Fruit fly (Drosophila melanogaster) whole organism, pupa: ENCODE measurements around the gene heix.
A peak's percentile ranks its signal among the peaks of the same experiment; 100 is the strongest.

Source experiments
- CG10348 ChIP-seq: fragments of 200-800 bp; sonication (Bioruptor generic); IDR thresholded peaks from 2 replicates; pipeline ENCODE4 v1.3.6; 2022; ENCODE audit warnings: missing biosample characterization, missing genetic modification characterization
- CG12605 ChIP-seq: fragments of 200-800 bp; sonication (Bioruptor generic); IDR thresholded peaks from 2 replicates; pipeline ENCODE4 v1.3.6; 2022; ENCODE audit warnings: missing biosample characterization, missing genetic modification characterization
- CG13204 ChIP-seq: fragments of 200-800 bp; sonication (Bioruptor generic); optimal IDR thresholded peaks from 2 replicates; lab custom pipeline; 2018; ENCODE audit warnings: missing biosample characterization, mild to moderate bottlenecking, missing genetic modification characterization, moderate library complexity
- CG14655 ChIP-seq: fragments of 200-800 bp; sonication (Bioruptor generic); optimal IDR thresholded peaks from 3 replicates; lab custom pipeline; 2017; ENCODE audit warnings: mild to moderate bottlenecking, missing biosample characterization, missing genetic modification reagents, missing genetic modification characterization
- CG15710 ChIP-seq: fragments of 200-800 bp; sonication (Bioruptor generic); optimal IDR thresholded peaks from 2 replicates; lab custom pipeline; 2018; ENCODE audit warnings: missing biosample characterization, mild to moderate bottlenecking, missing genetic modification characterization, moderate library complexity
- CG17806 ChIP-seq: fragments of 200-800 bp; sonication (Bioruptor generic); optimal IDR thresholded peaks from 2 replicates; lab custom pipeline; 2018; ENCODE audit warnings: missing biosample characterization, mild to moderate bottlenecking, missing genetic modification characterization, moderate library complexity
- CG32121 ChIP-seq: fragments of 200-800 bp; sonication (Bioruptor generic); IDR thresholded peaks from 2 replicates; pipeline ENCODE4 v1.3.6; 2022; ENCODE audit warnings: missing biosample characterization, missing genetic modification characterization
- CG34367 ChIP-seq: fragments of 200-800 bp; sonication (Bioruptor generic); optimal IDR thresholded peaks from 2 replicates; lab custom pipeline; 2018; ENCODE audit warnings: missing biosample characterization, mild to moderate bottlenecking, missing genetic modification characterization
- CG4496 ChIP-seq: fragments of 200-800 bp; sonication (Bioruptor generic); IDR thresholded peaks from 3 replicates; pipeline ENCODE4 v1.3.6; 2022; ENCODE audit warnings: missing biosample characterization, missing genetic modification characterization
- CG8159 ChIP-seq: fragments of 200-800 bp; sonication (Bioruptor generic); optimal IDR thresholded peaks from 3 replicates; lab custom pipeline; 2018; ENCODE audit warnings: missing biosample characterization, mild to moderate bottlenecking, missing genetic modification characterization, moderate library complexity
- CG8301 ChIP-seq: fragments of 200-800 bp; sonication (Bioruptor generic); optimal IDR thresholded peaks from 2 replicates; lab custom pipeline; 2018; ENCODE audit warnings: missing biosample characterization, mild to moderate bottlenecking, missing genetic modification characterization
- CG9948 ChIP-seq: fragments of 200-800 bp; sonication (Bioruptor generic); optimal IDR thresholded peaks from 2 replicates; lab custom pipeline; 2018; ENCODE audit warnings: missing biosample characterization, mild to moderate bottlenecking, missing genetic modification characterization, moderate library complexity
- D1 ChIP-seq: fragments of 200-800 bp; sonication (Bioruptor generic); optimal IDR thresholded peaks from 2 replicates; lab custom pipeline; 2018; ENCODE audit warnings: missing biosample characterization, mild to moderate bottlenecking, missing genetic modification characterization, moderate library complexity
- EcR ChIP-seq: fragments of 200-800 bp; sonication (Bioruptor generic); optimal IDR thresholded peaks from 3 replicates; lab custom pipeline; 2019; ENCODE audit warnings: missing biosample characterization, missing genetic modification characterization, mild to moderate bottlenecking, moderate library complexity, missing genetic modification reagents
- Ets98B ChIP-seq: fragments of 200-800 bp; sonication (Bioruptor generic); IDR thresholded peaks from 2 replicates; pipeline ENCODE4 v1.3.6; 2022; ENCODE audit warnings: missing biosample characterization, missing genetic modification characterization
- Pif1A ChIP-seq: fragments of 200-800 bp; sonication (Bioruptor generic); optimal IDR thresholded peaks from 3 replicates; lab custom pipeline; 2016; ENCODE audit warnings: missing biosample characterization, missing genetic modification characterization
- Pif1B ChIP-seq: fragments of 200-800 bp; sonication (Bioruptor generic); optimal IDR thresholded peaks from 3 replicates; lab custom pipeline; 2016; ENCODE audit warnings: missing biosample characterization, missing genetic modification characterization
- Snoo ChIP-seq: fragments of 200-800 bp; sonication (Bioruptor generic); optimal IDR thresholded peaks from 3 replicates; lab custom pipeline; 2017; ENCODE audit warnings: missing biosample characterization, mild to moderate bottlenecking, missing genetic modification characterization, inconsistent platforms
- fd96Ca ChIP-seq: fragments of 200-800 bp; sonication (Bioruptor generic); IDR thresholded peaks from 3 replicates; pipeline ENCODE4 v1.3.6; 2022; ENCODE audit warnings: missing biosample characterization, missing genetic modification characterization
- gl ChIP-seq: fragments of 200-800 bp; sonication (Bioruptor generic); optimal IDR thresholded peaks from 2 replicates; lab custom pipeline; 2018; ENCODE audit warnings: missing biosample characterization, mild to moderate bottlenecking, missing genetic modification characterization
- rn ChIP-seq: fragments of 200-800 bp; sonication (Bioruptor generic); IDR thresholded peaks from 2 replicates; pipeline ENCODE4 v1.3.6; 2022; ENCODE audit warnings: missing biosample characterization, missing genetic modification characterization

The heix gene

dm6 chr2L:16263723-16264122 is 35.9 kb downstream of the heix start:
- TF ChIP-seq Pif1B (GFP tag; lab: Kevin White, UChicago) (no peak), CG12605 (GFP tag; lab: Robert Waterston, UW) (no peak), CG4496 (no peak), CG15710 (tag; lab: Kevin White, UChicago) (no peak), Snoo (tag; lab: Kevin White, UChicago) (no peak), CG9948 (no peak), fd96Ca (GFP tag; lab: Robert Waterston, UW) (no peak), EcR (GFP tag; lab: Kevin White, UChicago) (no peak), rn (GFP tag; lab: Robert Waterston, UW) (no peak), CG13204 (GFP tag; lab: Kevin White, UChicago) (no peak), Pif1A (GFP tag; lab: Kevin White, UChicago) (no peak), CG17806 (no peak), Ets98B (GFP tag; lab: Robert Waterston, UW) (no peak), CG14655 (GFP tag; lab: Kevin White, UChicago) (no peak)
- TF ChIP-seq, all 21 proteins: peak for 0

DNA sequence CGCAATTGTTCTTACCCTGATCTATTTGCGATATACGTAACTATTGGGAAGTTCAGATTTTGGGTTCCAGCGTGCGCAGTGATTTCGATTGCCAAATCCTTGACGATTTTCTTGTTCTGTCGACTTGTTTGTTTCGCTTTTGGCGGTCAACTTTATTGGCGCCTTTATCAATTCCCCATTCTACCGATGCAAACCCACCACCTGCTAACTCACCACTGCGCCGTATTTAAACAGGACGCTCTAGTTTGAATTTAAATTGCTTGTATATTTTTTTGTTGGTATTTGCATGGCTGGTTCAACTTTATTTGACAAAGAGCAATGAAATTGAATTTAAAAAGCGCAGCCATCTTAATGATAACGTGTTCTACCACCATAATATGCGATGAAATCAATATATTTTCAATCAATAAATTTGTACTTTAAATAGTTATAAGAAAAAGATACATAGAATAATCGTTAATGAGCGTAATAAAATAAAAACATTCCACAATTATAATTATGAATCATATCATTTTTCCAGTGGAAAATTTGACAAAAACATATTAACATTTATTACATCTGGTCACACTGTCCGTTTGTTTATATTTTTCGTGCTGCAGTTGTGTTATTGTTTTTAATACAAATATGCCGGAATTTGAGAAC is 38.0 kb downstream of the heix start, which contains the start of the genes twe and CG4935:
twe (minus strand) TSS at position 302 of the 642 bp plus-strand sequence.
CG4935 (plus strand) TSS at position 566 of the 642 bp plus-strand sequence.
- TF ChIP-seq CG15710 (tag; lab: Kevin White, UChicago): no peak
- no peak for TF ChIP-seq CG8159 (tag; lab: Kevin White, UChicago)

DNA sequence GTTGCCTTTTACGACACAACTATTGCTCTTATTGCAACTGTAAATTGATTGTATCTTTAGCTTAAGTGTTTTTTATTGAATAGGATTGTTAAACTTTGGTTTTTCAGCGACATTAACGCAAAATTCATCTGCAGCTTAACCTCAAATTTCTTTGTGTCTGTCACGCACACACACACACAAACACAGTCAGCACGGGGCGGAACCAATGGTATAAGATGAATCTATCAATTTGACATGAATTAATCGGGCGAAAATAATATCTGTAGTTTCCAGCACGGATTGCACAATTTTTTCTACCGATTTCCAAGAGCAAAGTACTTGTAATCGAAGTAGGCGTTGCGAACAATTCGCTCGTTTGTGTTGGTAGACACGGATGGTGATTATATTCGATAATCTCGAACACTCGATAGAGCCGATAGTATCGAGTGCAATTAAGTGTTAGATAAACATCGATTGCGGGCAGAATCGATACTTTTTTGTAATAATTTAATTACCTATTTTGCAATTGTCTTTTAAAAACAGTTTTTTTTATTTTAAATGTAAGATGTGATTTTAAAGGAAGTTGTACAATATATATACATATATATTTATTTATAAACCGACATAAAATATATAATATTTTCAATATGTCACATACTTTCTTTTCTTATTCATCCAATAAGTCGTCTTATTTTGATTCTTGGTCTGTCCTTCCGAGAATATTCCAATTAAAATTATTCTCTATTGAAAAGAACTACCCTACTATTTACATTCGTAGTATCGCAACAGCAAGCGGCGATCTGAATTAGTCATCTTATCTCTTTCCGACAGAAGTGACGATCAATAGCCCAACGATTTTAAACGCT is 42.2 kb downstream of the heix start, which contains the start of the genes PRL-1 and EndoGI:
PRL-1 (minus strand) TSS at position 380 of the 845 bp plus-strand sequence.
EndoGI (plus strand) TSS at position 462 of the 845 bp plus-strand sequence.
- TF ChIP-seq CG12605 (GFP tag; lab: Robert Waterston, UW) (peak; percentile 85), CG34367 (peak; percentile 72), Snoo (tag; lab: Kevin White, UChicago) (peak; percentile 57), EcR (GFP tag; lab: Kevin White, UChicago) (no peak), CG9948 (peak; percentile 71), Ets98B (GFP tag; lab: Robert Waterston, UW) (peak; percentile 78; the same call in 1 of the 2 replicates), rn (GFP tag; lab: Robert Waterston, UW) (no peak; the same call in 1 of the 2 replicates), gl (tag; lab: Kevin White, UChicago) (peak; percentile 10), CG8159 (tag; lab: Kevin White, UChicago) (peak; percentile 81), CG13204 (GFP tag; lab: Kevin White, UChicago) (no peak), D1 (peak; percentile 4), CG17806 (peak; percentile 75), Pif1A (GFP tag; lab: Kevin White, UChicago) (peak; percentile 68), CG32121 (peak; percentile 87), CG15710 (tag; lab: Kevin White, UChicago) (peak; percentile 79), Pif1B (GFP tag; lab: Kevin White, UChicago) (peak; percentile 47), fd96Ca (GFP tag; lab: Robert Waterston, UW) (no peak), CG14655 (GFP tag; lab: Kevin White, UChicago) (no peak), CG8301 (tag; lab: Kevin White, UChicago) (peak; percentile 67), CG10348 (no peak), CG4496 (peak; percentile 91)

DNA sequence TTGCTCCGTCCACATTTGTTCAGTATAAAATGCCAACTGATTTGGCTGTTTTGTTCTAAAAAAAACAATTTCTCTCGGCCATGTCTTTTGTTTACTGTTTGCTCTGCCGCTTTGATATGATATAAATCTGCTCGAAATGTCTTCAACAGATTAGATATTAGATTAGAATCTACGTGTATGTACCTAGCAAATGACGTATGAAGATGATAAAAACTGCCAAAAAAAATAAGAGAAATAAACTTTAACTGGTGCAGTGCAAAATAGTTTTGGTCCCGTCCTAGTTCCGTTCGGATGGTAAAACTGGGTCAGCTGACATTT is 43.6 kb downstream of the heix start:
- no peak for TF ChIP-seq Ets98B (GFP tag; lab: Robert Waterston, UW)
- no peak for TF ChIP-seq CG8159 (tag; lab: Kevin White, UChicago)
- TF ChIP-seq fd96Ca (GFP tag; lab: Robert Waterston, UW): no peak
- TF ChIP-seq CG17806: no peak
- no peak for TF ChIP-seq CG15710 (tag; lab: Kevin White, UChicago)
- TF ChIP-seq CG8301 (tag; lab: Kevin White, UChicago): no peak
- TF ChIP-seq gl (tag; lab: Kevin White, UChicago): no peak

dm6 chr2L:16255232-16256117 is 44.2 kb downstream of the heix start:
- TF ChIP-seq CG13204 (GFP tag; lab: Kevin White, UChicago): peak; percentile 13
- no peak for TF ChIP-seq Pif1B (GFP tag; lab: Kevin White, UChicago)
- no peak for TF ChIP-seq CG17806
- TF ChIP-seq CG14655 (GFP tag; lab: Kevin White, UChicago): no peak
- peak; percentile 98 for TF ChIP-seq EcR (GFP tag; lab: Kevin White, UChicago)
- peak; percentile 50 for TF ChIP-seq gl (tag; lab: Kevin White, UChicago)
- no peak for TF ChIP-seq CG8301 (tag; lab: Kevin White, UChicago)
- peak; percentile 12 for TF ChIP-seq CG15710 (tag; lab: Kevin White, UChicago)
- peak; percentile 24 for TF ChIP-seq CG8159 (tag; lab: Kevin White, UChicago)
- peak; percentile 34 for TF ChIP-seq CG34367
